Worm (Caenorhabditis elegans) whole organism, L3 larva: ENCODE measurements around the gene obr-2.

Source experiments
- R02D3.7 ChIP-seq: fragments of 150-350 bp; optimal IDR thresholded peaks from 2 replicates; lab custom pipeline; 2014; ENCODE audit warnings: missing biosample characterization, missing genetic modification characterization
- ZK546.5 ChIP-seq: sonication (generic microtip); optimal IDR thresholded peaks from 2 replicates; lab custom pipeline; 2017; ENCODE audit warnings: missing biosample characterization, missing genetic modification characterization
- aly-2 ChIP-seq: fragments of 150-350 bp; optimal IDR thresholded peaks from 2 replicates; lab custom pipeline; 2014; ENCODE audit warnings: missing biosample characterization, missing genetic modification characterization
- ama-1 ChIP-seq: fragments of 150-350 bp; optimal IDR thresholded peaks from 2 replicates; lab custom pipeline; 2018
- ceh-16 ChIP-seq: sonication (generic microtip); optimal IDR thresholded peaks from 2 replicates; lab custom pipeline; 2017; ENCODE audit warnings: missing biosample characterization, missing genetic modification characterization
- ceh-28 ChIP-seq: fragments of 150-350 bp; optimal IDR thresholded peaks from 2 replicates; lab custom pipeline; 2014; ENCODE audit warnings: missing biosample characterization, missing genetic modification reagents, missing genetic modification characterization
- ceh-82 ChIP-seq: fragments of 150-350 bp; optimal IDR thresholded peaks from 2 replicates; lab custom pipeline; 2014; ENCODE audit warnings: missing biosample characterization, missing genetic modification characterization
- daf-12 ChIP-seq: fragments of 150-350 bp; optimal IDR thresholded peaks from 2 replicates; lab custom pipeline; 2014; ENCODE audit warnings: missing biosample characterization, missing genetic modification reagents, missing genetic modification characterization
- egl-27 ChIP-seq: sonication (generic microtip); optimal IDR thresholded peaks from 4 replicates; lab custom pipeline; 2017; ENCODE audit warnings: missing biosample characterization, missing genetic modification reagents, missing genetic modification characterization
- egl-5 ChIP-seq: fragments of 150-350 bp; optimal IDR thresholded peaks from 2 replicates; lab custom pipeline; 2017; ENCODE audit warnings: missing biosample characterization, missing genetic modification reagents, missing genetic modification characterization, inconsistent platforms
- elt-1 ChIP-seq: fragments of 150-350 bp; optimal IDR thresholded peaks from 2 replicates; lab custom pipeline; 2014; ENCODE audit warnings: missing biosample characterization, missing genetic modification characterization
- elt-2 ChIP-seq: sonication (generic microtip); optimal IDR thresholded peaks from 2 replicates; lab custom pipeline; 2016; ENCODE audit warnings: missing genetic modification reagents, mild to moderate bottlenecking, missing genetic modification characterization, missing compliant biosample characterization
- elt-3 ChIP-seq, 3 experiments: fragments of 150-350 bp in 1 of 3; sonication (generic microtip) in 2 of 3; optimal IDR thresholded peaks; 2 replicates in 2 of 3; 4 replicates in 1 of 3; lab custom pipeline; 2014 to 2017; ENCODE audit warnings: missing biosample characterization in 3 of 3, missing genetic modification characterization in 3 of 3
- eor-1 ChIP-seq, 2 experiments: fragments of 150-350 bp; optimal IDR thresholded peaks; 2 replicates each; lab custom pipeline; 2014 to 2018; ENCODE audit warnings: missing biosample characterization in 2 of 2, missing genetic modification characterization in 2 of 2
- fkh-10 ChIP-seq: sonication (generic microtip); optimal IDR thresholded peaks from 2 replicates; lab custom pipeline; 2017; ENCODE audit warnings: missing biosample characterization, missing genetic modification reagents, missing genetic modification characterization
- fkh-2 ChIP-seq: fragments of 150-350 bp; optimal IDR thresholded peaks from 2 replicates; lab custom pipeline; 2014; ENCODE audit warnings: missing biosample characterization, missing genetic modification reagents, missing genetic modification characterization
- fos-1 ChIP-seq: fragments of 150-350 bp; optimal IDR thresholded peaks from 2 replicates; lab custom pipeline; 2014; ENCODE audit warnings: missing biosample characterization, missing genetic modification characterization
- hmg-11 ChIP-seq: sonication (generic microtip); optimal IDR thresholded peaks from 2 replicates; lab custom pipeline; 2016; ENCODE audit warnings: missing genetic modification characterization, missing compliant biosample characterization
- jun-1 ChIP-seq: fragments of 150-350 bp; optimal IDR thresholded peaks from 2 replicates; lab custom pipeline; 2014; ENCODE audit warnings: missing biosample characterization, missing genetic modification reagents, missing genetic modification characterization
- lin-15B ChIP-seq: fragments of 150-350 bp; optimal IDR thresholded peaks from 2 replicates; lab custom pipeline; 2014; ENCODE audit warnings: missing biosample characterization, missing genetic modification characterization
- lin-39 ChIP-seq: fragments of 150-350 bp; optimal IDR thresholded peaks from 2 replicates; lab custom pipeline; 2018; ENCODE audit warnings: missing biosample characterization, missing genetic modification reagents, missing genetic modification characterization
- lsy-12 ChIP-seq: sonication (generic microtip); optimal IDR thresholded peaks from 2 replicates; lab custom pipeline; 2016; ENCODE audit warnings: mild to moderate bottlenecking, missing genetic modification characterization, missing compliant biosample characterization
- mdl-1 ChIP-seq: fragments of 150-350 bp; optimal IDR thresholded peaks from 2 replicates; lab custom pipeline; 2014; ENCODE audit warnings: missing biosample characterization, missing genetic modification characterization
- mml-1 ChIP-seq: fragments of 150-350 bp; sonication (generic microtip); optimal IDR thresholded peaks from 3 replicates; lab custom pipeline; 2014; ENCODE audit warnings: missing biosample characterization, missing genetic modification characterization
- nfya-1 ChIP-seq: sonication (generic microtip); optimal IDR thresholded peaks from 2 replicates; lab custom pipeline; 2017; ENCODE audit warnings: missing genetic modification characterization, mild to moderate bottlenecking, missing compliant biosample characterization, antibody characterized with exemption, moderate library complexity; ENCODE audit not compliant: insufficient read depth
- nhr-11 ChIP-seq: fragments of 150-350 bp; optimal IDR thresholded peaks from 2 replicates; lab custom pipeline; 2014; ENCODE audit warnings: missing biosample characterization, missing genetic modification characterization
- nhr-12 ChIP-seq: fragments of 150-350 bp; optimal IDR thresholded peaks from 2 replicates; lab custom pipeline; 2014; ENCODE audit warnings: missing biosample characterization, missing genetic modification characterization
- nhr-23 ChIP-seq: fragments of 150-350 bp; optimal IDR thresholded peaks from 2 replicates; lab custom pipeline; 2014; ENCODE audit warnings: missing biosample characterization, missing genetic modification reagents, missing genetic modification characterization
- nhr-237 ChIP-seq: fragments of 150-350 bp; optimal IDR thresholded peaks from 2 replicates; lab custom pipeline; 2014; ENCODE audit warnings: missing biosample characterization, missing genetic modification characterization
- nhr-25 ChIP-seq: sonication (generic microtip); optimal IDR thresholded peaks from 2 replicates; lab custom pipeline; 2017; ENCODE audit warnings: missing biosample characterization, missing genetic modification characterization
- nhr-28 ChIP-seq: fragments of 150-350 bp; optimal IDR thresholded peaks from 2 replicates; lab custom pipeline; 2014; ENCODE audit warnings: missing biosample characterization, missing genetic modification characterization
- nhr-43 ChIP-seq: sonication (generic microtip); optimal IDR thresholded peaks from 2 replicates; lab custom pipeline; 2016; ENCODE audit warnings: mild to moderate bottlenecking, missing genetic modification characterization, missing compliant biosample characterization; ENCODE audit not compliant: poor library complexity, severe bottlenecking
- nhr-67 ChIP-seq: fragments of 150-350 bp; optimal IDR thresholded peaks from 2 replicates; lab custom pipeline; 2014; ENCODE audit warnings: missing biosample characterization, missing genetic modification characterization
- nhr-76 ChIP-seq: fragments of 150-350 bp; sonication (generic microtip); optimal IDR thresholded peaks from 5 replicates; lab custom pipeline; 2014; ENCODE audit warnings: missing biosample characterization, missing genetic modification characterization
- nhr-77 ChIP-seq: fragments of 150-350 bp; optimal IDR thresholded peaks from 2 replicates; lab custom pipeline; 2014; ENCODE audit warnings: missing biosample characterization, missing genetic modification characterization
- pha-4 ChIP-seq: fragments of 150-350 bp; optimal IDR thresholded peaks from 2 replicates; lab custom pipeline; 2014; ENCODE audit warnings: missing biosample characterization, missing genetic modification reagents, missing genetic modification characterization
- pqm-1 ChIP-seq: fragments of 150-350 bp; optimal IDR thresholded peaks from 2 replicates; lab custom pipeline; 2017; ENCODE audit warnings: missing biosample characterization, missing genetic modification characterization, inconsistent platforms
- sea-2 ChIP-seq: fragments of 150-350 bp; sonication (generic microtip); optimal IDR thresholded peaks from 4 replicates; lab custom pipeline; 2014; ENCODE audit warnings: missing biosample characterization, missing genetic modification reagents, missing genetic modification characterization
- skn-1 ChIP-seq: fragments of 150-350 bp; optimal IDR thresholded peaks from 2 replicates; lab custom pipeline; 2014; ENCODE audit warnings: missing biosample characterization, missing genetic modification characterization
- snpc-4 ChIP-seq: fragments of 150-350 bp; optimal IDR thresholded peaks from 2 replicates; lab custom pipeline; 2014; ENCODE audit warnings: missing biosample characterization, missing genetic modification characterization
- tbx-2 ChIP-seq: sonication (generic microtip); optimal IDR thresholded peaks from 2 replicates; lab custom pipeline; 2016; ENCODE audit warnings: mild to moderate bottlenecking, missing genetic modification characterization, missing compliant biosample characterization
- unc-39 ChIP-seq: sonication (generic microtip); optimal IDR thresholded peaks from 4 replicates; lab custom pipeline; 2017; ENCODE audit warnings: missing biosample characterization, missing genetic modification characterization
- unc-62 ChIP-seq: fragments of 150-350 bp; sonication (generic microtip); optimal IDR thresholded peaks from 4 replicates; lab custom pipeline; 2014; ENCODE audit warnings: missing biosample characterization, missing genetic modification reagents, missing genetic modification characterization
- zag-1 ChIP-seq: fragments of 150-350 bp; optimal IDR thresholded peaks from 2 replicates; lab custom pipeline; 2014; ENCODE audit warnings: missing biosample characterization, missing genetic modification characterization
- ztf-11 ChIP-seq: fragments of 150-350 bp; optimal IDR thresholded peaks from 2 replicates; lab custom pipeline; 2014; ENCODE audit warnings: missing biosample characterization, missing genetic modification characterization
- ztf-4 ChIP-seq: fragments of 150-350 bp; optimal IDR thresholded peaks from 2 replicates; lab custom pipeline; 2014; ENCODE audit warnings: missing biosample characterization, missing genetic modification characterization

The obr-2 gene

ce11 chrV:15011560-15011959 is 2.5 kb downstream of the obr-2 start, which contains the start of gene nmr-2:
nmr-2 (minus strand) TSS chrV:15011660.
- no peak for TF ChIP-seq sea-2
- TF ChIP-seq zag-1 = no peak
- TF ChIP-seq ceh-16 (tag; lab: Kevin White, UChicago) = no peak
- TF ChIP-seq aly-2 (tag; lab: Kevin White, UChicago) = no peak
- TF ChIP-seq unc-62 (GFP tag; lab: Kevin White, UChicago) = no peak
- TF ChIP-seq, all 47 proteins: peak for 0

- TF ChIP-seq nhr-77 (tag; lab: Kevin White, UChicago) (no peak), tbx-2 (no peak), nhr-23 (tag; lab: Kevin White, UChicago) (no peak), mml-1 (tag; lab: Kevin White, UChicago) (no peak), egl-27 (no peak), ztf-11 (no peak), pqm-1 (no peak), egl-5 (tag; lab: Kevin White, UChicago) (no peak), nhr-28 (no peak), ZK546.5 (tag; lab: Kevin White, UChicago) (no peak), ama-1 (lab: Kevin White, UChicago) (no peak), lin-39 (no peak), nhr-11 (no peak), lsy-12 (tag; lab: Kevin White, UChicago) (no peak)
- TF ChIP-seq, all 47 proteins: peak for 0
Observed at ce11 chrV:15004800-15005199, 9.3 kb downstream of the obr-2 start, which contains the start of gene hrde-2. hrde-2 (plus strand) TSS chrV:15005100.

DNA sequence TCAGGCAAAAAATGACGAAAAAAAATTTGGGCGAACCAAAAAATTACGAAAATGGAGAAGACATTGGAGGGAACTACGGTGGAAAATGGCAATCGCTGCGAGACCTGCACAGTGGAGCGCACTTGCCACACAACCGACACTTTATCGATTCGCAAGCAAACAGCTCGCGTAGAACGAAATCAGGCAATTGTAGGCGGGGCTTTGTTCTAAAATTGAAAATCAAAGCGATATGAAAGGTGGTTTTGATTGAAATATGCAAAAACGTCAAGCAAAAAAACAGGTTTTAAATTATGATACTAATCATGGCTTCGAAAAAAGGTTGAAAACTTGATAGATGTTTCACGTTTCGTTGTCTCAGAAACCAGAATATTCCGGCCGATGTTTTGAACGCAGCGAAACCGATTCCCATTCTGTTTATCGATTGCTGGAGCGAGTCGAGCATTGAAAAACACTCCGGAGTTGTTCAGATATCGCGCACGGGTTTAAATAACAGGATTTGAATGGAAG is 11.8 kb downstream of the obr-2 start, which contains the start of the genes fib-1 and mut-15:
Gene fib-1, minus strand, starts transcription at position 40 of the 507 bp plus-strand sequence.
Gene mut-15, plus strand, starts transcription at position 360 of the 507 bp plus-strand sequence.
- TF ChIP-seq jun-1 (tag; lab: Kevin White, UChicago) = peak; percentile 75
- TF ChIP-seq lin-39 = peak; percentile 84
- TF ChIP-seq R02D3.7 = peak; percentile 88
- peak; percentile 96 for TF ChIP-seq ceh-28 (tag; lab: Kevin White, UChicago)
- peak; percentile 92 for TF ChIP-seq egl-5 (tag; lab: Kevin White, UChicago)
- TF ChIP-seq nfya-1 (tag; lab: Kevin White, UChicago) = peak; percentile 94
- peak; percentile 98 for TF ChIP-seq lin-15B (tag; lab: Kevin White, UChicago)
- TF ChIP-seq nhr-12 (tag; lab: Kevin White, UChicago) = no peak
- peak; percentile 39 for TF ChIP-seq zag-1
- TF ChIP-seq lsy-12 (tag; lab: Kevin White, UChicago) = peak; percentile 91
- TF ChIP-seq nhr-67 (tag; lab: Kevin White, UChicago) = no peak
- peak; percentile 72 for TF ChIP-seq elt-2 (tag; lab: Kevin White, UChicago)
- peak; percentile 24 for TF ChIP-seq elt-1
- TF ChIP-seq fos-1 (tag; lab: Kevin White, UChicago) = no peak
- TF ChIP-seq unc-62 (GFP tag; lab: Kevin White, UChicago) = peak; percentile 59
- peak; percentile 95 for TF ChIP-seq pha-4 (tag; lab: Kevin White, UChicago)
- peak; percentile 53 for TF ChIP-seq ceh-82 (tag; lab: Kevin White, UChicago)
- TF ChIP-seq ztf-4 = peak; percentile 26
- no peak for TF ChIP-seq ztf-11
- no peak for TF ChIP-seq ama-1 (lab: Kevin White, UChicago)
- peak; percentile 14 for TF ChIP-seq nhr-77 (tag; lab: Kevin White, UChicago)
- no peak for TF ChIP-seq ceh-16 (tag; lab: Kevin White, UChicago)
- peak; percentile 71 for TF ChIP-seq skn-1 (tag; lab: Kevin White, UChicago)
- no peak for TF ChIP-seq nhr-237
- TF ChIP-seq snpc-4 (tag; lab: Kevin White, UChicago) = peak; percentile 80
- TF ChIP-seq daf-12 (tag; lab: Kevin White, UChicago) = no peak
- TF ChIP-seq unc-39 = no peak
- no peak for TF ChIP-seq fkh-2 (tag; lab: Kevin White, UChicago)
- TF ChIP-seq nhr-28 = no peak
- TF ChIP-seq nhr-11 = peak; percentile 76
- peak; percentile 48 for TF ChIP-seq tbx-2
- TF ChIP-seq nhr-23 (tag; lab: Kevin White, UChicago) = peak; percentile 91
- peak; percentile 80 for TF ChIP-seq fkh-10
- TF ChIP-seq nhr-25 = peak; percentile 94
- no peak for TF ChIP-seq eor-1 (tag; optimal IDR thresholded peaks at IDR 0.05; lab: Kevin White, UChicago)
- no peak for TF ChIP-seq nhr-76 (tag; lab: Kevin White, UChicago)
- TF ChIP-seq aly-2 (tag; lab: Kevin White, UChicago) = no peak
- TF ChIP-seq ZK546.5 (tag; lab: Kevin White, UChicago) = no peak
- peak; percentile 61 for TF ChIP-seq pqm-1
- no peak for TF ChIP-seq mdl-1
- peak; percentile 91 for TF ChIP-seq nhr-43
- TF ChIP-seq elt-3 (tag; optimal IDR thresholded peaks at IDR 0.05; lab: Kevin White, UChicago) = peak in 1 of 3 experiments; percentile 72
- TF ChIP-seq egl-27 = peak; percentile 10
- TF ChIP-seq hmg-11 (tag; lab: Kevin White, UChicago) = peak; percentile 81
- TF ChIP-seq, all 47 proteins: peak for 28
